Fruit fly (Drosophila melanogaster) whole organism, adult: Measurements from ENCODE around the gene CG6683.

Source experiments
- CG11617 ChIP-seq: fragments of 200-800 bp; sonication (Bioruptor generic); optimal IDR thresholded peaks from 2 replicates; lab custom pipeline; 2017; ENCODE audit warnings: mild to moderate bottlenecking, missing biosample characterization, missing genetic modification reagents, missing genetic modification characterization
- CG12768 ChIP-seq: fragments of 200-800 bp; sonication (Bioruptor generic); optimal IDR thresholded peaks from 2 replicates; lab custom pipeline; 2017; ENCODE audit warnings: missing biosample characterization, missing genetic modification characterization, mild to moderate bottlenecking, moderate library complexity, missing genetic modification reagents
- CG33017 ChIP-seq: fragments of 200-800 bp; sonication (Bioruptor generic); optimal IDR thresholded peaks from 2 replicates; lab custom pipeline; 2018; ENCODE audit warnings: missing biosample characterization, mild to moderate bottlenecking, missing genetic modification characterization, moderate library complexity
- CG5204 ChIP-seq: fragments of 200-800 bp; sonication (Bioruptor generic); optimal IDR thresholded peaks from 2 replicates; lab custom pipeline; 2016; ENCODE audit warnings: missing biosample characterization, missing genetic modification characterization
- CG7045 ChIP-seq: fragments of 200-800 bp; sonication (Bioruptor generic); optimal IDR thresholded peaks from 2 replicates; lab custom pipeline; 2017; ENCODE audit warnings: missing biosample characterization, mild to moderate bottlenecking, missing genetic modification characterization
- CG7101 ChIP-seq: fragments of 200-800 bp; sonication (Bioruptor generic); optimal IDR thresholded peaks from 2 replicates; lab custom pipeline; 2018; ENCODE audit warnings: missing biosample characterization, mild to moderate bottlenecking, missing genetic modification characterization, moderate library complexity
- Mnt ChIP-seq: fragments of 200-800 bp; sonication (Bioruptor generic); optimal IDR thresholded peaks from 2 replicates; lab custom pipeline; 2016; ENCODE audit warnings: missing biosample characterization, mild to moderate bottlenecking, missing genetic modification characterization
- cnc ChIP-seq, 2 experiments: fragments of >200 bp; optimal IDR thresholded peaks; 2 replicates each; lab custom pipeline; 2017
- kay ChIP-seq: fragments of 200-800 bp; sonication (Bioruptor generic); peaks from one replicate; lab custom pipeline; 2016; ENCODE audit warnings: missing biosample characterization, missing genetic modification characterization, borderline replicate concordance
- tj ChIP-seq: fragments of 200-800 bp; sonication (Bioruptor generic); optimal IDR thresholded peaks from 3 replicates; lab custom pipeline; 2017; ENCODE audit warnings: missing biosample characterization, mild to moderate bottlenecking, missing genetic modification characterization, moderate library complexity

DNA sequence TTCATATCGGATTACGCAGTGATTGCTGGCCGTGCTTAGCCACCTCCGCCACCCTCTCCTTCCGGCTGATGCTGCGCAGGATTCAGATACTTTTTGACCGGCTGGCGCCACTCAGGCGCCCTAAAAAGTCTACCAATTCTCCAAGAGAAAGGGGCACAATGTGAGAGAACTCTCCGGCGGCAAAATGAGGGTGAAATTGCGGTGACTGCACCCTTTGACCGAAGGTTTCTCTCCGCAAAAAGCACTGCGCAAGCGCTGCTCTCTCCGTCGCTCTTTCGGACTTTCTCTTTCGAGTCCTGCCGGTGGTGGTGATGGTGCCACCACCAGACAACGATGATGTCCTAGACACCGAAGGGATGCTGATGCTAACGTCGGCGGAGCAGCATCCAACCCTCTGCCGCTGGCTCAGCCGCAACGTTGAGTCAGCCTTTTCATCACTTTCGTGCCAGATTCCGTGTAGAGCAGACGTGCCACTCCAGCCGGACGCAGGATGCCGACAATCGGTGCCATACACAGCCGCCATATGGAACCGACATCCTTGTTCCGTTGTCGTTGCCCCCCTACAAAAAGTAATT, 45.1 kb upstream of the CG6683 start:
- TF ChIP-seq kay (GFP tag; lab: Kevin White, UChicago) (no peak), CG7045 (no peak), CG33017 (no peak), cnc (optimal IDR thresholded peaks at IDR 0.05; lab: Kevin White, UChicago) (no peak), CG7101 (tag; lab: Kevin White, UChicago) (no peak), CG11617 (GFP tag; lab: Kevin White, UChicago) (no peak), Mnt (no peak), CG12768 (GFP tag; lab: Kevin White, UChicago) (no peak), tj (no peak), CG5204 (no peak)
